Fruit fly (Drosophila melanogaster) whole organism, adult: ENCODE measurements around the gene CG34296.

ENCODE experiments used
- CG11617 ChIP-seq: fragments of 200-800 bp; sonication (Bioruptor generic); optimal IDR thresholded peaks from 2 replicates; lab custom pipeline; 2017; ENCODE audit warnings: mild to moderate bottlenecking, missing biosample characterization, missing genetic modification reagents, missing genetic modification characterization
- CG12768 ChIP-seq: fragments of 200-800 bp; sonication (Bioruptor generic); optimal IDR thresholded peaks from 2 replicates; lab custom pipeline; 2017; ENCODE audit warnings: missing biosample characterization, missing genetic modification characterization, mild to moderate bottlenecking, moderate library complexity, missing genetic modification reagents
- CG14711 ChIP-seq: fragments of 200-800 bp; sonication (Bioruptor generic); optimal IDR thresholded peaks from 2 replicates; lab custom pipeline; 2018; ENCODE audit warnings: missing biosample characterization, mild to moderate bottlenecking, missing genetic modification characterization, moderate library complexity
- CG1620 ChIP-seq: fragments of 200-800 bp; sonication (Bioruptor generic); optimal IDR thresholded peaks from 2 replicates; lab custom pipeline; 2016; ENCODE audit warnings: missing biosample characterization, missing genetic modification characterization
- CG33017 ChIP-seq: fragments of 200-800 bp; sonication (Bioruptor generic); optimal IDR thresholded peaks from 2 replicates; lab custom pipeline; 2018; ENCODE audit warnings: missing biosample characterization, mild to moderate bottlenecking, missing genetic modification characterization, moderate library complexity
- CG5204 ChIP-seq: fragments of 200-800 bp; sonication (Bioruptor generic); optimal IDR thresholded peaks from 2 replicates; lab custom pipeline; 2016; ENCODE audit warnings: missing biosample characterization, missing genetic modification characterization
- CG7045 ChIP-seq: fragments of 200-800 bp; sonication (Bioruptor generic); optimal IDR thresholded peaks from 2 replicates; lab custom pipeline; 2017; ENCODE audit warnings: missing biosample characterization, mild to moderate bottlenecking, missing genetic modification characterization
- CG7101 ChIP-seq: fragments of 200-800 bp; sonication (Bioruptor generic); optimal IDR thresholded peaks from 2 replicates; lab custom pipeline; 2018; ENCODE audit warnings: missing biosample characterization, mild to moderate bottlenecking, missing genetic modification characterization, moderate library complexity
- Clk ChIP-seq: fragments of 200-800 bp; sonication (Bioruptor generic); optimal IDR thresholded peaks from 2 replicates; lab custom pipeline; 2017; ENCODE audit warnings: missing biosample characterization, missing genetic modification characterization
- Crg-1 ChIP-seq: fragments of 200-800 bp; sonication (Bioruptor generic); optimal IDR thresholded peaks from 2 replicates; lab custom pipeline; 2016; ENCODE audit warnings: missing biosample characterization, missing genetic modification characterization
- Hr96 ChIP-seq: fragments of 200-800 bp; sonication (Bioruptor generic); optimal IDR thresholded peaks from 2 replicates; lab custom pipeline; 2016; ENCODE audit warnings: missing biosample characterization, missing genetic modification characterization
- Mnt ChIP-seq: fragments of 200-800 bp; sonication (Bioruptor generic); optimal IDR thresholded peaks from 2 replicates; lab custom pipeline; 2016; ENCODE audit warnings: missing biosample characterization, mild to moderate bottlenecking, missing genetic modification characterization
- bab1 ChIP-seq: fragments of 200-800 bp; sonication (Bioruptor generic); optimal IDR thresholded peaks from 3 replicates; lab custom pipeline; 2019; ENCODE audit warnings: missing biosample characterization, mild to moderate bottlenecking, missing genetic modification characterization, moderate library complexity
- cic ChIP-seq: fragments of 200-800 bp; sonication (Bioruptor generic); optimal IDR thresholded peaks from 2 replicates; lab custom pipeline; 2017; ENCODE audit warnings: missing biosample characterization, mild to moderate bottlenecking, missing genetic modification characterization, moderate library complexity
- cnc ChIP-seq, 2 experiments: fragments of >200 bp; optimal IDR thresholded peaks; 2 replicates each; lab custom pipeline; 2017
- kay ChIP-seq: fragments of 200-800 bp; sonication (Bioruptor generic); peaks from one replicate; lab custom pipeline; 2016; ENCODE audit warnings: missing biosample characterization, missing genetic modification characterization, borderline replicate concordance
- ovo ChIP-seq: fragments of 200-800 bp; sonication (Bioruptor generic); optimal IDR thresholded peaks from 2 replicates; lab custom pipeline; 2016; ENCODE audit warnings: missing biosample characterization, missing genetic modification characterization
- pad ChIP-seq: fragments of 200-800 bp; sonication (Bioruptor generic); optimal IDR thresholded peaks from 3 replicates; lab custom pipeline; 2017; ENCODE audit warnings: missing biosample characterization, missing genetic modification characterization, mild to moderate bottlenecking, moderate library complexity, missing genetic modification reagents
- tj ChIP-seq: fragments of 200-800 bp; sonication (Bioruptor generic); optimal IDR thresholded peaks from 3 replicates; lab custom pipeline; 2017; ENCODE audit warnings: missing biosample characterization, mild to moderate bottlenecking, missing genetic modification characterization, moderate library complexity
- toe ChIP-seq: fragments of 200-800 bp; sonication (Bioruptor generic); optimal IDR thresholded peaks from 2 replicates; lab custom pipeline; 2016; ENCODE audit warnings: missing biosample characterization, missing genetic modification characterization

Gene CG34296

dm6 chr3R:29699220-29699619 is 23.1 kb upstream of the CG34296 start:
- TF ChIP-seq cnc (optimal IDR thresholded peaks at IDR 0.05; lab: Kevin White, UChicago) (no peak), CG7101 (tag; lab: Kevin White, UChicago) (no peak), pad (no peak), tj (GFP tag; lab: Kevin White, UChicago) (no peak), toe (no peak), CG11617 (GFP tag; lab: Kevin White, UChicago) (no peak), kay (GFP tag; lab: Kevin White, UChicago) (no peak), CG14711 (tag; lab: Kevin White, UChicago) (no peak), Clk (GFP tag; lab: Kevin White, UChicago) (no peak), CG7045 (GFP tag; lab: Kevin White, UChicago) (no peak), CG1620 (GFP tag; lab: Kevin White, UChicago) (no peak), CG12768 (GFP tag; lab: Kevin White, UChicago) (no peak), Hr96 (GFP tag; lab: Kevin White, UChicago) (no peak)

- TF ChIP-seq tj (GFP tag; lab: Kevin White, UChicago), result no peak
- TF ChIP-seq CG7101 (tag; lab: Kevin White, UChicago), result no peak
- TF ChIP-seq cic (GFP tag; lab: Kevin White, UChicago), result no peak
- no peak for TF ChIP-seq kay (GFP tag; lab: Kevin White, UChicago)
- TF ChIP-seq ovo (GFP tag; lab: Kevin White, UChicago), result no peak
- no peak for TF ChIP-seq Hr96 (GFP tag; lab: Kevin White, UChicago)
- no peak for TF ChIP-seq bab1 (GFP tag; lab: Kevin White, UChicago)
- TF ChIP-seq toe, result no peak
- TF ChIP-seq Clk (GFP tag; lab: Kevin White, UChicago), result no peak
- TF ChIP-seq CG7045 (GFP tag; lab: Kevin White, UChicago), result no peak
- TF ChIP-seq CG11617 (GFP tag; lab: Kevin White, UChicago), result no peak
- TF ChIP-seq Crg-1 (GFP tag; lab: Kevin White, UChicago), result no peak
- TF ChIP-seq CG12768 (GFP tag; lab: Kevin White, UChicago), result no peak
- TF ChIP-seq Mnt (GFP tag; lab: Kevin White, UChicago), result no peak
Observed at dm6 chr3R:29701739-29702138, 20.6 kb upstream of the CG34296 start.

dm6 chr3R:29704557-29704956 is 17.8 kb upstream of the CG34296 start:
- no peak for TF ChIP-seq Hr96 (GFP tag; lab: Kevin White, UChicago)

dm6 chr3R:29705789-29706303 is 16.5 kb upstream of the CG34296 start:
- TF ChIP-seq bab1 (GFP tag; lab: Kevin White, UChicago) (no peak), CG1620 (GFP tag; lab: Kevin White, UChicago) (no peak), Hr96 (GFP tag; lab: Kevin White, UChicago) (no peak), pad (no peak), kay (GFP tag; lab: Kevin White, UChicago) (no peak), cnc (optimal IDR thresholded peaks at IDR 0.05; lab: Kevin White, UChicago) (no peak), cic (GFP tag; lab: Kevin White, UChicago) (no peak), CG7101 (tag; lab: Kevin White, UChicago) (no peak), toe (no peak), CG12768 (GFP tag; lab: Kevin White, UChicago) (no peak), CG33017 (tag; lab: Kevin White, UChicago) (no peak), tj (GFP tag; lab: Kevin White, UChicago) (no peak), Mnt (GFP tag; lab: Kevin White, UChicago) (no peak), CG5204 (GFP tag; lab: Kevin White, UChicago) (no peak)

- TF ChIP-seq CG7101 (tag; lab: Kevin White, UChicago) (no peak), CG7045 (GFP tag; lab: Kevin White, UChicago) (no peak), cnc (optimal IDR thresholded peaks at IDR 0.05; lab: Kevin White, UChicago) (no peak), Crg-1 (GFP tag; lab: Kevin White, UChicago) (no peak), Clk (GFP tag; lab: Kevin White, UChicago) (no peak), kay (GFP tag; lab: Kevin White, UChicago) (no peak), bab1 (GFP tag; lab: Kevin White, UChicago) (no peak), CG11617 (GFP tag; lab: Kevin White, UChicago) (no peak), CG12768 (GFP tag; lab: Kevin White, UChicago) (no peak), Hr96 (GFP tag; lab: Kevin White, UChicago) (no peak), CG33017 (tag; lab: Kevin White, UChicago) (no peak), ovo (GFP tag; lab: Kevin White, UChicago) (no peak), cic (GFP tag; lab: Kevin White, UChicago) (no peak), tj (GFP tag; lab: Kevin White, UChicago) (no peak)
Observed at dm6 chr3R:29707258-29707657, 15.1 kb upstream of the CG34296 start.

dm6 chr3R:29708322-29708721 is 14.0 kb upstream of the CG34296 start:
- TF ChIP-seq CG33017 (tag; lab: Kevin White, UChicago) (no peak), bab1 (GFP tag; lab: Kevin White, UChicago) (no peak), Hr96 (GFP tag; lab: Kevin White, UChicago) (no peak), toe (no peak), CG1620 (GFP tag; lab: Kevin White, UChicago) (no peak)
